Fruit fly (Drosophila melanogaster): ENCODE measurements around the gene His4r.

DNA sequence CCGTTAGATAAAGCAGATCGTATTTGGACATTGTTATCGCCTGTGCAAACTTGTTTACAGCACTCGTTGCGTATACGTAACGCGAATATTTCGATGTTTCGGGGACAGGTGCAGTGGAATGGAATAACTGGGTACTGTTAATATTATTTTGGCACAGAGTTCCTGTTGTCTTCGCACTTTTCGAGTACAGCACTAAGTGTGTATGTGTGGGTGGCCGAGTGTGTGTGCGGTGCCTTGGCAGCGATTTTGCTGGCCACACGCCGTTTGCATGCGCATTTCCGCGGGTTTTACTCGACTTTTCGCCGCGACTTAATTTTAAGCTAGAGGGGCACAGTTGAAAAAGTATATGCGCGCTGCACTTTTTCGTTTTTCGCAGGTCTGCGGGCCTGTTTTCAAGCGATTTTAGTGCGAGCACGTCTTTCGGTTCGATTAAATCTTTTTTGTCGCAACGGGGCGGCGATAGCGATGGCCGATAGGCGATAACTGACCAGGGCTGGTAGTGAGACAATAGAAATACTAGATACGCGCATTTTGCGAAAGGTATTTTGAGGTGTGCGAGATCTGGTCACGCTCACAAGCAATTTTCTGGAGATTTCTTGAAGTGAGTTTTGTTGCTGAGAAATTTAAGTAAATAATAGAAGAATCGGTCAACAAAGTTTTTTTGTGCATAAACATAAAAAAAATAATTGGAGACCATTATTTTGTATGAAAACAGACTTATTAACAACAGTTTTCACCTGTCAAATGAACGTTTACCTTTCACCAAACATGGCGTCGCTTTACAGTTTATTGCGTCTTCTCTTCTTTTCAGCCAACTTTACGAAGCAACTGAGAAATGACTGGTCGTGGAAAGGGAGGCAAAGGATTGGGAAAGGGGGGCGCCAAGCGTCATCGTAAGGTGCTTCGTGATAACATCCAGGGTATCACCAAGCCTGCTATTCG lies at the start of gene His4r, which contains the start of gene put:
- TF ChIP-seq CG8478 (optimal IDR thresholded peaks at IDR 0.05) (no peak), psq (optimal IDR thresholded peaks at IDR 0.05) (no peak), usp (GFP tag; optimal IDR thresholded peaks at IDR 0.05) (no peak)

All from whole organism.